Worm (Caenorhabditis elegans) whole organism, mixed stage, embryonic: ENCODE measurements around the gene C10A4.2.

Experiments used
- M03D4.4 ChIP-seq: sonication (generic microtip); optimal IDR thresholded peaks from 2 replicates; lab custom pipeline; 2017; ENCODE audit warnings: mild to moderate bottlenecking, missing genetic modification characterization, missing compliant biosample characterization
- bed-3 ChIP-seq: fragments of 200-800 bp; sonication (Bioruptor generic); optimal IDR thresholded peaks from 3 replicates; lab custom pipeline; 2018; ENCODE audit warnings: mild to moderate bottlenecking, missing genetic modification characterization, moderate library complexity, missing compliant biosample characterization
- blmp-1 ChIP-seq: fragments of 150-350 bp; optimal IDR thresholded peaks from 2 replicates; lab custom pipeline; 2014; ENCODE audit warnings: missing biosample characterization, missing genetic modification characterization
- ceh-39 ChIP-seq: fragments of 150-350 bp; optimal IDR thresholded peaks from 2 replicates; lab custom pipeline; 2014; ENCODE audit warnings: missing biosample characterization, missing genetic modification characterization
- ceh-43 ChIP-seq: fragments of 200-800 bp; sonication (Bioruptor generic); optimal IDR thresholded peaks from 2 replicates; lab custom pipeline; 2018; ENCODE audit warnings: mild to moderate bottlenecking, missing genetic modification characterization, moderate library complexity, missing compliant biosample characterization
- ceh-83 ChIP-seq: fragments of 200-800 bp; sonication (Bioruptor generic); optimal IDR thresholded peaks from 2 replicates; lab custom pipeline; 2018; ENCODE audit warnings: mild to moderate bottlenecking, missing genetic modification characterization, missing compliant biosample characterization
- ces-1 ChIP-seq: fragments of 150-350 bp; optimal IDR thresholded peaks from 2 replicates; lab custom pipeline; 2014; ENCODE audit warnings: missing biosample characterization, missing genetic modification reagents, missing genetic modification characterization
- drap-1 ChIP-seq: fragments of 200-800 bp; sonication (Bioruptor generic); optimal IDR thresholded peaks from 3 replicates; lab custom pipeline; 2018; ENCODE audit warnings: mild to moderate bottlenecking, missing genetic modification characterization, missing compliant biosample characterization
- elt-1 ChIP-seq: sonication (generic microtip); optimal IDR thresholded peaks from 2 replicates; lab custom pipeline; 2017; ENCODE audit warnings: missing genetic modification characterization, mild to moderate bottlenecking, missing compliant biosample characterization, antibody characterized with exemption, moderate library complexity, borderline replicate concordance; ENCODE audit not compliant: insufficient read depth
- elt-3 ChIP-seq: fragments of 150-350 bp; optimal IDR thresholded peaks from 2 replicates; lab custom pipeline; 2014; ENCODE audit warnings: missing biosample characterization, missing genetic modification characterization
- flh-1 ChIP-seq: fragments of 200-800 bp; sonication (Bioruptor generic); optimal IDR thresholded peaks from 2 replicates; lab custom pipeline; 2018; ENCODE audit warnings: mild to moderate bottlenecking, missing genetic modification characterization, moderate library complexity, missing compliant biosample characterization
- ham-2 ChIP-seq: fragments of 200-800 bp; sonication (Bioruptor generic); optimal IDR thresholded peaks from 2 replicates; lab custom pipeline; 2018; ENCODE audit warnings: mild to moderate bottlenecking, missing genetic modification characterization, missing compliant biosample characterization
- hlh-1 ChIP-seq: fragments of 150-350 bp; optimal IDR thresholded peaks from 2 replicates; lab custom pipeline; 2014; ENCODE audit warnings: missing biosample characterization, missing genetic modification reagents, missing genetic modification characterization
- lin-13 ChIP-seq: fragments of 150-350 bp; optimal IDR thresholded peaks from 2 replicates; lab custom pipeline; 2014; ENCODE audit warnings: missing biosample characterization, missing genetic modification characterization
- lsy-2 ChIP-seq: fragments of 150-350 bp; optimal IDR thresholded peaks from 2 replicates; lab custom pipeline; 2014; ENCODE audit warnings: missing biosample characterization, missing genetic modification characterization
- mab-5 ChIP-seq: fragments of 150-350 bp; optimal IDR thresholded peaks from 2 replicates; lab custom pipeline; 2014; ENCODE audit warnings: missing biosample characterization, missing genetic modification characterization
- nhr-12 ChIP-seq: fragments of 150-350 bp; optimal IDR thresholded peaks from 2 replicates; lab custom pipeline; 2014; ENCODE audit warnings: missing biosample characterization, missing genetic modification characterization
- nhr-2 ChIP-seq: fragments of 150-350 bp; optimal IDR thresholded peaks from 2 replicates; lab custom pipeline; 2014; ENCODE audit warnings: missing biosample characterization, missing genetic modification characterization
- nhr-28 ChIP-seq: fragments of 150-350 bp; optimal IDR thresholded peaks from 2 replicates; lab custom pipeline; 2014; ENCODE audit warnings: missing biosample characterization, missing genetic modification characterization
- nhr-76 ChIP-seq: sonication (generic microtip); optimal IDR thresholded peaks from 2 replicates; lab custom pipeline; 2017; ENCODE audit warnings: missing biosample characterization, missing genetic modification characterization
- pha-4 ChIP-seq: fragments of 150-350 bp; optimal IDR thresholded peaks from 2 replicates; lab custom pipeline; 2018; ENCODE audit warnings: missing biosample characterization, missing genetic modification reagents, missing genetic modification characterization
- sem-2 ChIP-seq: fragments of 200-800 bp; sonication (Bioruptor generic); optimal IDR thresholded peaks from 2 replicates; lab custom pipeline; 2018; ENCODE audit warnings: mild to moderate bottlenecking, missing genetic modification characterization, missing compliant biosample characterization
- snpc-4 ChIP-seq: fragments of 150-350 bp; optimal IDR thresholded peaks from 2 replicates; lab custom pipeline; 2014; ENCODE audit warnings: missing biosample characterization, missing genetic modification characterization
- sptf-1 ChIP-seq: sonication (generic microtip); optimal IDR thresholded peaks from 2 replicates; lab custom pipeline; 2017; ENCODE audit warnings: mild to moderate bottlenecking, missing genetic modification characterization, moderate library complexity, missing compliant biosample characterization
- unc-39 ChIP-seq: fragments of 150-350 bp; optimal IDR thresholded peaks from 2 replicates; lab custom pipeline; 2014; ENCODE audit warnings: missing biosample characterization, missing genetic modification characterization
- zip-8 ChIP-seq: fragments of 150-350 bp; optimal IDR thresholded peaks from 2 replicates; lab custom pipeline; 2014; ENCODE audit warnings: missing biosample characterization, missing genetic modification characterization
- ztf-11 ChIP-seq: fragments of 150-350 bp; optimal IDR thresholded peaks from 2 replicates; lab custom pipeline; 2014; ENCODE audit warnings: missing biosample characterization, missing genetic modification characterization

Gene C10A4.2

ce11 chrX:7393167-7393566, 16.9 kb upstream of the C10A4.2 start, which contains the start of gene gad-2:
Gene gad-2, plus strand, starts transcription at chrX:7393467.
- TF ChIP-seq ztf-11 (tag; lab: Kevin White, UChicago) = no peak
- TF ChIP-seq snpc-4 (tag; lab: Kevin White, UChicago) = no peak
- TF ChIP-seq flh-1 (GFP tag; lab: Kevin White, UChicago) = no peak
- no peak for TF ChIP-seq nhr-28
- no peak for TF ChIP-seq sem-2 (GFP tag; lab: Kevin White, UChicago)
- TF ChIP-seq pha-4 (tag; lab: Kevin White, UChicago) = no peak
- TF ChIP-seq ceh-39 (tag; lab: Kevin White, UChicago) = no peak

ce11 chrX:7397935-7398334, 12.1 kb upstream of the C10A4.2 start, which contains the start of gene C10A4.13:
Gene C10A4.13, minus strand, starts transcription at chrX:7398035.
- TF ChIP-seq snpc-4 (tag; lab: Kevin White, UChicago) (no peak), elt-3 (tag; lab: Kevin White, UChicago) (no peak), zip-8 (tag; lab: Kevin White, UChicago) (no peak), ztf-11 (tag; lab: Kevin White, UChicago) (no peak), elt-1 (no peak), nhr-12 (no peak), blmp-1 (no peak), pha-4 (tag; lab: Kevin White, UChicago) (no peak), mab-5 (tag; lab: Kevin White, UChicago) (no peak), ceh-39 (tag; lab: Kevin White, UChicago) (no peak), M03D4.4 (tag; lab: Kevin White, UChicago) (no peak), nhr-28 (no peak), bed-3 (no peak), nhr-76 (no peak), ham-2 (GFP tag; lab: Kevin White, UChicago) (no peak), lsy-2 (tag; lab: Kevin White, UChicago) (no peak)

ce11 chrX:7398584-7398983, 11.5 kb upstream of the C10A4.2 start, which contains the start of gene C10A4.10:
Gene C10A4.10, plus strand, starts transcription at chrX:7398884.
- TF ChIP-seq mab-5 (tag; lab: Kevin White, UChicago) (no peak), lsy-2 (tag; lab: Kevin White, UChicago) (no peak), elt-1 (no peak), unc-39 (tag; lab: Kevin White, UChicago) (no peak), sptf-1 (no peak), flh-1 (GFP tag; lab: Kevin White, UChicago) (no peak), drap-1 (GFP tag; lab: Kevin White, UChicago) (no peak), bed-3 (no peak)

ce11 chrX:7400788-7401187, 9.2 kb upstream of the C10A4.2 start, which contains the start of gene C10A4.4:
Gene C10A4.4, plus strand, starts transcription at chrX:7401088.
- TF ChIP-seq ceh-43 (GFP tag; lab: Kevin White, UChicago) (no peak), ham-2 (GFP tag; lab: Kevin White, UChicago) (no peak), ceh-83 (GFP tag; lab: Kevin White, UChicago) (no peak), unc-39 (tag; lab: Kevin White, UChicago) (no peak), elt-1 (no peak), lin-13 (tag; lab: Kevin White, UChicago) (no peak), hlh-1 (tag; lab: Kevin White, UChicago) (no peak), sem-2 (GFP tag; lab: Kevin White, UChicago) (no peak), ztf-11 (tag; lab: Kevin White, UChicago) (no peak), elt-3 (tag; lab: Kevin White, UChicago) (no peak), ces-1 (no peak), flh-1 (GFP tag; lab: Kevin White, UChicago) (no peak), lsy-2 (tag; lab: Kevin White, UChicago) (no peak), nhr-12 (no peak), M03D4.4 (tag; lab: Kevin White, UChicago) (no peak)

- no peak for TF ChIP-seq M03D4.4 (tag; lab: Kevin White, UChicago)
- no peak for TF ChIP-seq ceh-43 (GFP tag; lab: Kevin White, UChicago)
- no peak for TF ChIP-seq nhr-2 (tag; lab: Kevin White, UChicago)
Measured at ce11 chrX:7404551-7404950, 5.5 kb upstream of the C10A4.2 start.

ce11 chrX:7405393-7405792, 4.6 kb upstream of the C10A4.2 start, which contains the start of gene C10A4.3:
Gene C10A4.3, plus strand, starts transcription at chrX:7405693.
- TF ChIP-seq ces-1 (peak; percentile 8), ceh-83 (GFP tag; lab: Kevin White, UChicago) (no peak)
